Worm (Caenorhabditis elegans) whole organism, L4 larva: ENCODE results near the gene nsun-1.

Source experiments
- F37D6.2 ChIP-seq: sonication (generic microtip); optimal IDR thresholded peaks from 2 replicates; lab custom pipeline; 2016; ENCODE audit warnings: mild to moderate bottlenecking, missing genetic modification characterization, missing compliant biosample characterization
- R02D3.7 ChIP-seq: fragments of 150-350 bp; sonication (generic microtip); optimal IDR thresholded peaks from 3 replicates; lab custom pipeline; 2014; ENCODE audit warnings: missing biosample characterization, missing genetic modification characterization
- fos-1 ChIP-seq: fragments of 150-350 bp; optimal IDR thresholded peaks from 2 replicates; lab custom pipeline; 2014; ENCODE audit warnings: missing biosample characterization, missing genetic modification characterization
- lim-7 ChIP-seq: fragments of 200-800 bp; sonication (Bioruptor generic); IDR thresholded peaks from 2 replicates; pipeline ENCODE4 v1.3.6; 2022; ENCODE audit warnings: missing genetic modification characterization, missing compliant biosample characterization
- nhr-11 ChIP-seq: fragments of 150-350 bp; optimal IDR thresholded peaks from 2 replicates; lab custom pipeline; 2014; ENCODE audit warnings: missing biosample characterization, missing genetic modification characterization
- nhr-237 ChIP-seq: sonication (generic microtip); optimal IDR thresholded peaks from 2 replicates; lab custom pipeline; 2017; ENCODE audit warnings: missing biosample characterization, missing genetic modification characterization
- nhr-76 ChIP-seq: fragments of 150-350 bp; optimal IDR thresholded peaks from 2 replicates; lab custom pipeline; 2014; ENCODE audit warnings: missing biosample characterization, missing genetic modification characterization
- snpc-4 ChIP-seq: fragments of 150-350 bp; optimal IDR thresholded peaks from 2 replicates; lab custom pipeline; 2014; ENCODE audit warnings: missing biosample characterization, missing genetic modification characterization
- unc-39 ChIP-seq: sonication (generic microtip); optimal IDR thresholded peaks from 2 replicates; lab custom pipeline; 2017; ENCODE audit warnings: missing biosample characterization, missing genetic modification characterization
- zfp-3 ChIP-seq: fragments of 200-800 bp; sonication (Bioruptor generic); conservative IDR thresholded peaks from 2 replicates; pipeline ENCODE4 v1.3.6; 2022; ENCODE audit warnings: missing genetic modification reagents, missing genetic modification characterization, missing compliant biosample characterization
- ztf-11 ChIP-seq: fragments of 150-350 bp; optimal IDR thresholded peaks from 2 replicates; lab custom pipeline; 2014; ENCODE audit warnings: missing biosample characterization, missing genetic modification characterization
- ztf-7 ChIP-seq: fragments of 150-350 bp; optimal IDR thresholded peaks from 2 replicates; lab custom pipeline; 2014; ENCODE audit warnings: missing biosample characterization, missing genetic modification characterization

DNA sequence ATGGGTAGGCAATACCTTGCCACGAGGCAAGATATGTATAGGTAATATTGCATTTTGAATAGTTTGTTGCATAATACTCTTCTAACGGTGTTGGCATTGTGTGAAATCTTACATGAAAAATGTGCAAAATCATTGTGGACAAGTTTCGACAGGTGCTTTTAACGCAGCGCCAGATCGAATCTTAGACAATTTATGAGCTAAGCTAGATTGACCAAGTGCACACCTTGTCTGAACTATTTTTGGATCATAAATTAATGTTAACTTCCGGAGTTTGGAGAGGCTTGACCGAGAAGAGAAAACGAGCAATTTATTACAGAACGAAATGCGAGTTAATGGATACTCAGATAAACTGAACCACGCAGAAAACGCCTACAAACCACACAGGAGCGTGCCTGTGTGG, 33.5 kb upstream of the nsun-1 start, which contains the start of gene srh-105:
- TF ChIP-seq nhr-76 = no peak
- TF ChIP-seq zfp-3 (GFP tag; lab: Robert Waterston, UW) = no peak
- no peak for TF ChIP-seq fos-1
- no peak for TF ChIP-seq unc-39 (tag; lab: Kevin White, UChicago)
- no peak for TF ChIP-seq snpc-4 (tag; lab: Kevin White, UChicago)
- TF ChIP-seq F37D6.2 (tag; lab: Kevin White, UChicago) = no peak
- TF ChIP-seq lim-7 (GFP tag; lab: Robert Waterston, UW) = no peak
- no peak for TF ChIP-seq nhr-237 (tag; lab: Kevin White, UChicago)
- no peak for TF ChIP-seq ztf-7 (tag; lab: Kevin White, UChicago)
- no peak for TF ChIP-seq ztf-11 (tag; lab: Kevin White, UChicago)
- TF ChIP-seq R02D3.7 (tag; lab: Kevin White, UChicago) = no peak
- TF ChIP-seq nhr-11 (tag; lab: Kevin White, UChicago) = no peak
